Worm (Caenorhabditis elegans) whole organism, L1 larva: Measurements from ENCODE around the gene gstk-1.
A peak's percentile ranks its signal among the peaks of the same experiment; 100 is the strongest.

ENCODE experiments used
- C34B4.2 ChIP-seq: sonication (generic microtip); optimal IDR thresholded peaks from 2 replicates; lab custom pipeline; 2017; ENCODE audit warnings: mild to moderate bottlenecking, missing genetic modification characterization, missing compliant biosample characterization
- Y116A8C.19 ChIP-seq: sonication (generic microtip); optimal IDR thresholded peaks from 2 replicates; lab custom pipeline; 2016; ENCODE audit warnings: missing compliant biosample characterization, missing genetic modification characterization, borderline replicate concordance
- aha-1 ChIP-seq: fragments of 150-350 bp; optimal IDR thresholded peaks from 2 replicates; lab custom pipeline; 2014; ENCODE audit warnings: missing biosample characterization, missing genetic modification characterization
- alr-1 ChIP-seq: fragments of 200-800 bp; sonication (Bioruptor generic); optimal IDR thresholded peaks from 2 replicates; lab custom pipeline; 2018; ENCODE audit warnings: borderline replicate concordance, mild to moderate bottlenecking, missing genetic modification characterization, missing compliant biosample characterization
- aly-2 ChIP-seq: fragments of 150-350 bp; optimal IDR thresholded peaks from 2 replicates; lab custom pipeline; 2014; ENCODE audit warnings: missing biosample characterization, missing genetic modification characterization
- ceh-8 ChIP-seq: fragments of 200-800 bp; sonication (Bioruptor generic); optimal IDR thresholded peaks from 2 replicates; lab custom pipeline; 2018; ENCODE audit warnings: mild to moderate bottlenecking, missing genetic modification characterization, moderate library complexity, missing compliant biosample characterization
- ceh-88 ChIP-seq: fragments of 200-800 bp; sonication (Bioruptor generic); IDR thresholded peaks from 2 replicates; pipeline ENCODE4 v1.3.6; 2022; ENCODE audit warnings: missing genetic modification characterization, missing compliant biosample characterization
- dpl-1 ChIP-seq, 3 experiments: fragments of 150-350 bp in 2 of 3; sonication (generic microtip) in 1 of 3; optimal IDR thresholded peaks; 2 replicates each; lab custom pipeline; 2014 to 2017; ENCODE audit warnings: missing biosample characterization in 3 of 3, missing genetic modification characterization in 3 of 3, missing genetic modification reagents in 3 of 3
- dsc-1 ChIP-seq: sonication (generic microtip); optimal IDR thresholded peaks from 2 replicates; lab custom pipeline; 2016; ENCODE audit warnings: mild to moderate bottlenecking, missing genetic modification characterization, missing compliant biosample characterization
- efl-1 ChIP-seq, 4 experiments: fragments of 150-350 bp; optimal IDR thresholded peaks in 3 of 4; peaks in 1 of 4; 1 replicate in 1 of 4; 2 replicates in 3 of 4; lab custom pipeline; 2014; ENCODE audit warnings: missing biosample characterization in 2 of 4, missing genetic modification characterization in 2 of 4, missing genetic modification reagents in 2 of 4
- egl-27 ChIP-seq, 2 experiments: fragments of 150-350 bp in 1 of 2; sonication (generic microtip); optimal IDR thresholded peaks; 3 replicates each; lab custom pipeline; 2017 to 2018; ENCODE audit warnings: missing biosample characterization in 2 of 2, missing genetic modification characterization in 2 of 2, missing genetic modification reagents in 2 of 2
- elt-3 ChIP-seq, 6 experiments: fragments of 150-350 bp in 1 of 6; sonication (generic microtip); optimal IDR thresholded peaks; 2 replicates each; lab custom pipeline; 2017 to 2018; ENCODE audit warnings: missing biosample characterization in 6 of 6, missing genetic modification characterization in 6 of 6, inconsistent platforms in 1 of 6
- ets-5 ChIP-seq: fragments of 200-800 bp; sonication (Bioruptor generic); IDR thresholded peaks from 2 replicates; pipeline ENCODE4 v1.3.6; 2022; ENCODE audit warnings: missing genetic modification characterization, missing compliant biosample characterization
- fkh-4 ChIP-seq: sonication (generic microtip); optimal IDR thresholded peaks from 2 replicates; lab custom pipeline; 2016; ENCODE audit warnings: missing compliant biosample characterization, missing genetic modification characterization, borderline replicate concordance
- fkh-8 ChIP-seq: sonication (generic microtip); optimal IDR thresholded peaks from 2 replicates; lab custom pipeline; 2016; ENCODE audit warnings: mild to moderate bottlenecking, missing genetic modification characterization, missing compliant biosample characterization
- fos-1 ChIP-seq: fragments of 150-350 bp; optimal IDR thresholded peaks from 2 replicates; lab custom pipeline; 2014; ENCODE audit warnings: missing biosample characterization, missing genetic modification characterization
- grh-1 ChIP-seq: fragments of 200-800 bp; sonication (Bioruptor generic); IDR thresholded peaks from 2 replicates; pipeline ENCODE4 v1.3.6; 2022; ENCODE audit warnings: missing genetic modification reagents, missing genetic modification characterization, missing compliant biosample characterization
- hlh-17 ChIP-seq: fragments of 200-800 bp; sonication (Bioruptor generic); optimal IDR thresholded peaks from 2 replicates; lab custom pipeline; 2018; ENCODE audit warnings: missing genetic modification characterization, mild to moderate bottlenecking, missing compliant biosample characterization, moderate library complexity, borderline replicate concordance
- jun-1 ChIP-seq: fragments of 150-350 bp; optimal IDR thresholded peaks from 2 replicates; lab custom pipeline; 2014; ENCODE audit warnings: missing biosample characterization, missing genetic modification reagents, missing genetic modification characterization
- lin-14 ChIP-seq: fragments of 200-800 bp; sonication (Bioruptor generic); optimal IDR thresholded peaks from 2 replicates; lab custom pipeline; 2018; ENCODE audit warnings: mild to moderate bottlenecking, missing genetic modification characterization, moderate library complexity, missing compliant biosample characterization
- lin-15B ChIP-seq: fragments of 150-350 bp; sonication (generic microtip); optimal IDR thresholded peaks from 3 replicates; lab custom pipeline; 2014; ENCODE audit warnings: missing biosample characterization, missing genetic modification characterization
- lin-39 ChIP-seq: fragments of 150-350 bp; optimal IDR thresholded peaks from 2 replicates; lab custom pipeline; 2014; ENCODE audit warnings: missing biosample characterization, missing genetic modification reagents, missing genetic modification characterization
- lir-3 ChIP-seq: sonication (generic microtip); optimal IDR thresholded peaks from 2 replicates; lab custom pipeline; 2016; ENCODE audit warnings: mild to moderate bottlenecking, missing genetic modification characterization, moderate library complexity, missing compliant biosample characterization; ENCODE audit not compliant: poor library complexity
- lsy-2 ChIP-seq, 2 experiments: fragments of 150-350 bp; optimal IDR thresholded peaks; 2 replicates each; lab custom pipeline; 2014; ENCODE audit warnings: missing biosample characterization in 2 of 2, missing genetic modification characterization in 2 of 2
- mab-9 ChIP-seq: fragments of 200-800 bp; sonication (Bioruptor generic); IDR thresholded peaks from 2 replicates; pipeline ENCODE4 v1.3.6; 2022; ENCODE audit warnings: missing genetic modification reagents, missing genetic modification characterization, missing compliant biosample characterization
- mep-1 ChIP-seq: fragments of 150-350 bp; optimal IDR thresholded peaks from 2 replicates; lab custom pipeline; 2014; ENCODE audit warnings: missing biosample characterization, missing genetic modification characterization
- nhr-12 ChIP-seq: sonication (generic microtip); optimal IDR thresholded peaks from 2 replicates; lab custom pipeline; 2017; ENCODE audit warnings: missing biosample characterization, missing genetic modification characterization
- nhr-19 ChIP-seq: fragments of 200-800 bp; sonication (Bioruptor generic); conservative IDR thresholded peaks from 2 replicates; pipeline ENCODE4 v1.3.6; 2022; ENCODE audit warnings: missing genetic modification characterization, missing compliant biosample characterization
- nhr-237 ChIP-seq: fragments of 150-350 bp; optimal IDR thresholded peaks from 2 replicates; lab custom pipeline; 2014; ENCODE audit warnings: missing biosample characterization, missing genetic modification characterization
- nhr-47 ChIP-seq: sonication (generic microtip); optimal IDR thresholded peaks from 2 replicates; lab custom pipeline; 2016; ENCODE audit warnings: mild to moderate bottlenecking, missing genetic modification characterization, moderate library complexity, missing compliant biosample characterization
- nhr-71 ChIP-seq: sonication (generic microtip); optimal IDR thresholded peaks from 2 replicates; lab custom pipeline; 2016; ENCODE audit warnings: mild to moderate bottlenecking, missing genetic modification characterization, moderate library complexity, missing compliant biosample characterization
- nhr-84 ChIP-seq: sonication (generic microtip); optimal IDR thresholded peaks from 2 replicates; lab custom pipeline; 2017; ENCODE audit warnings: missing biosample characterization, missing genetic modification characterization
- nhr-85 ChIP-seq: sonication (generic microtip); peaks from one replicate; lab custom pipeline; 2016; ENCODE audit warnings: missing genetic modification characterization, inconsistent platforms, missing compliant biosample characterization
- skn-1 ChIP-seq: fragments of 150-350 bp; optimal IDR thresholded peaks from 2 replicates; lab custom pipeline; 2014; ENCODE audit warnings: missing biosample characterization, missing genetic modification characterization
- snu-23 ChIP-seq: sonication (generic microtip); optimal IDR thresholded peaks from 2 replicates; lab custom pipeline; 2016; ENCODE audit warnings: missing genetic modification characterization, missing compliant biosample characterization
- sox-4 ChIP-seq: sonication (generic microtip); optimal IDR thresholded peaks from 2 replicates; lab custom pipeline; 2016; ENCODE audit warnings: missing genetic modification characterization, missing compliant biosample characterization
- sptf-1 ChIP-seq: fragments of 150-350 bp; optimal IDR thresholded peaks from 2 replicates; lab custom pipeline; 2014; ENCODE audit warnings: missing biosample characterization, missing genetic modification characterization
- swsn-7 ChIP-seq: sonication (generic microtip); optimal IDR thresholded peaks from 2 replicates; lab custom pipeline; 2016; ENCODE audit warnings: missing genetic modification characterization, missing compliant biosample characterization
- tbx-2 ChIP-seq: sonication (generic microtip); optimal IDR thresholded peaks from 2 replicates; lab custom pipeline; 2016; ENCODE audit warnings: missing genetic modification characterization, missing compliant biosample characterization
- unc-30 ChIP-seq: sonication (generic microtip); optimal IDR thresholded peaks from 2 replicates; lab custom pipeline; 2017; ENCODE audit warnings: missing biosample characterization, missing genetic modification characterization
- unc-62 ChIP-seq: fragments of 150-350 bp; optimal IDR thresholded peaks from 2 replicates; lab custom pipeline; 2014; ENCODE audit warnings: missing biosample characterization, missing genetic modification reagents, missing genetic modification characterization
- unc-86 ChIP-seq: sonication (generic microtip); optimal IDR thresholded peaks from 2 replicates; lab custom pipeline; 2016; ENCODE audit warnings: missing genetic modification characterization, missing compliant biosample characterization
- vab-15 ChIP-seq: sonication (generic microtip); optimal IDR thresholded peaks from 2 replicates; lab custom pipeline; 2017; ENCODE audit warnings: missing genotype, mild to moderate bottlenecking, missing genetic modification characterization, missing compliant biosample characterization
- ztf-11 ChIP-seq, 2 experiments: sonication (generic microtip); optimal IDR thresholded peaks; 2 replicates each; lab custom pipeline; 2016 to 2017; ENCODE audit warnings: missing genetic modification characterization in 2 of 2, missing biosample characterization in 1 of 2, missing compliant biosample characterization in 1 of 2
- ztf-4 ChIP-seq: fragments of 150-350 bp; optimal IDR thresholded peaks from 2 replicates; lab custom pipeline; 2014; ENCODE audit warnings: missing biosample characterization, missing genetic modification characterization

gstk-1 gene

DNA sequence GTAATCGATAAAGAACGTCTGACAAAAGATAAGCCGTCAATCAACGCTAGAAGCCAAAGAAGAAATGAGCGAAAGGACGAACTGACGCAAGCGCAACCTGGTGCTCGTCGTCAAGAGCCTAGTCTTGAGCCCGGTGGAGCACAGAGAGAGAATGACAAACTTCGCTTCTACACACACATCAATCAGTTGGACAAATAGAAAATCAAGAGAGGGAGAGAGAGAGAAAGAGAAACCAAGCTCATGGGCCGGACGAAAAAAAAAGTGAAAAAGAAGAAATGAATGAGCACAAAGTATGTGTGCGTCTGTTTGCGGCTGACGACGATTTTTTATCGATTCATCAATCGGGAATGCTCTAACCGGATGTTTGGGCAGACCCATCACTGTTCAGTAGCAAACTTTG lies 35.4 kb upstream of the gstk-1 start (continued):
- TF ChIP-seq ztf-11 (tag; optimal IDR thresholded peaks at IDR 0.05; lab: Kevin White, UChicago) (no peak), vab-15 (tag; lab: Kevin White, UChicago) (no peak), dpl-1 (GFP tag; optimal IDR thresholded peaks at IDR 0.05; lab: Kevin White, UChicago) (no peak), nhr-237 (tag; lab: Kevin White, UChicago) (no peak), lin-39 (tag; lab: Kevin White, UChicago) (peak; percentile 22), alr-1 (tag; lab: Kevin White, UChicago) (no peak), lin-15B (no peak), swsn-7 (tag; lab: Kevin White, UChicago) (peak; percentile 10), ceh-88 (GFP tag; lab: Robert Waterston, UW) (no peak), fkh-4 (tag; lab: Kevin White, UChicago) (no peak), lsy-2 (tag; optimal IDR thresholded peaks at IDR 0.05; lab: Kevin White, UChicago) (peak; percentile 19 to 55), elt-3 (tag; optimal IDR thresholded peaks at IDR 0.05; lab: Kevin White, UChicago) (no peak), nhr-47 (no peak), nhr-12 (tag; lab: Kevin White, UChicago) (no peak), fos-1 (tag; lab: Kevin White, UChicago) (no peak), C34B4.2 (tag; lab: Kevin White, UChicago) (no peak), hlh-17 (GFP tag; lab: Kevin White, UChicago) (no peak), aha-1 (tag; lab: Kevin White, UChicago) (no peak), ztf-4 (tag; lab: Kevin White, UChicago) (no peak), tbx-2 (no peak), nhr-19 (GFP tag; lab: Robert Waterston, UW) (peak; percentile 15), nhr-85 (no peak), nhr-71 (tag; lab: Kevin White, UChicago) (peak; percentile 52), snu-23 (peak; percentile 14), skn-1 (no peak), ceh-8 (no peak), lin-14 (GFP tag; lab: Kevin White, UChicago) (peak; percentile 48), Y116A8C.19 (tag; lab: Kevin White, UChicago) (no peak), lir-3 (no peak), dsc-1 (peak; percentile 27), jun-1 (no peak), mab-9 (GFP tag; lab: Robert Waterston, UW) (no peak), sptf-1 (tag; lab: Kevin White, UChicago) (no peak), grh-1 (GFP tag; lab: Robert Waterston, UW) (no peak), unc-86 (tag; lab: Kevin White, UChicago) (no peak), nhr-84 (tag; lab: Kevin White, UChicago) (no peak), sox-4 (no peak), fkh-8 (tag; lab: Kevin White, UChicago) (no peak), egl-27 (tag; optimal IDR thresholded peaks at IDR 0.05; lab: Kevin White, UChicago) (no peak), mep-1 (tag; lab: Kevin White, UChicago) (no peak), aly-2 (tag; lab: Kevin White, UChicago) (no peak), unc-62 (GFP tag; lab: Kevin White, UChicago) (no peak), ets-5 (GFP tag; lab: Robert Waterston, UW) (no peak), unc-30 (tag; lab: Kevin White, UChicago) (no peak), efl-1 (optimal IDR thresholded peaks at IDR 0.05; lab: Kevin White, UChicago) (peak; percentile 2 to 12), efl-1 (GFP tag; optimal IDR thresholded peaks at IDR 0.05 in 1 of 2; lab: Kevin White, UChicago) (peak; percentile 17 to 92)
